Worm (Caenorhabditis elegans) whole organism, young adult: ENCODE results near the gene srx-119.

ENCODE experiments used
- C17E4.6 ChIP-seq: fragments of 200-800 bp; sonication (Bioruptor generic); IDR thresholded peaks from 2 replicates; pipeline ENCODE4 v1.3.6; 2022; ENCODE audit warnings: missing genetic modification reagents, missing genetic modification characterization, missing compliant biosample characterization
- F37B4.10 ChIP-seq: fragments of 200-800 bp; sonication (Bioruptor generic); IDR thresholded peaks from 2 replicates; pipeline ENCODE4 v1.3.6; 2022; ENCODE audit warnings: missing genetic modification characterization, missing compliant biosample characterization
- K12H6.12 ChIP-seq: fragments of 200-800 bp; sonication (Bioruptor generic); optimal IDR thresholded peaks from 2 replicates; lab custom pipeline; 2018; ENCODE audit warnings: mild to moderate bottlenecking, missing genetic modification characterization, missing compliant biosample characterization
- Y79H2A.3 ChIP-seq: fragments of 200-800 bp; sonication (Bioruptor generic); conservative IDR thresholded peaks from 2 replicates; pipeline ENCODE4 v1.3.6; 2022; ENCODE audit warnings: missing genetic modification reagents, missing genetic modification characterization, missing compliant biosample characterization
- Y95B8A.8 ChIP-seq: fragments of 200-800 bp; sonication (Bioruptor generic); IDR thresholded peaks from 2 replicates; pipeline ENCODE4 v1.3.6; 2022; ENCODE audit warnings: missing genetic modification reagents, missing genetic modification characterization, missing compliant biosample characterization
- aptf-2 ChIP-seq: fragments of 200-800 bp; sonication (Bioruptor generic); conservative IDR thresholded peaks from 2 replicates; pipeline ENCODE4 v1.3.6; 2022; ENCODE audit warnings: missing genetic modification reagents, missing genetic modification characterization, missing compliant biosample characterization
- atf-7 ChIP-seq: sonication (generic microtip); optimal IDR thresholded peaks from 2 replicates; lab custom pipeline; 2017; ENCODE audit warnings: mild to moderate bottlenecking, missing genetic modification characterization, missing compliant biosample characterization
- attf-6 ChIP-seq: fragments of 200-800 bp; sonication (Bioruptor generic); IDR thresholded peaks from 2 replicates; pipeline ENCODE4 v1.3.6; 2022; ENCODE audit warnings: missing genetic modification reagents, missing genetic modification characterization, missing compliant biosample characterization
- bed-2 ChIP-seq: fragments of 200-800 bp; sonication (Bioruptor generic); IDR thresholded peaks from 2 replicates; pipeline ENCODE4 v1.3.6; 2022; ENCODE audit warnings: missing genetic modification reagents, missing genetic modification characterization, missing compliant biosample characterization
- cebp-2 ChIP-seq: fragments of 200-800 bp; sonication (Bioruptor generic); IDR thresholded peaks from 2 replicates; pipeline ENCODE4 v1.3.6; 2022; ENCODE audit warnings: missing genetic modification characterization, missing compliant biosample characterization
- chd-7 ChIP-seq: sonication (generic microtip); optimal IDR thresholded peaks from 2 replicates; lab custom pipeline; 2016; ENCODE audit warnings: mild to moderate bottlenecking, missing genetic modification characterization, moderate library complexity, missing compliant biosample characterization
- dox-1 ChIP-seq: fragments of 200-800 bp; sonication (Bioruptor generic); IDR thresholded peaks from 2 replicates; pipeline ENCODE4 v1.3.6; 2022; ENCODE audit warnings: missing genetic modification reagents, missing genetic modification characterization, missing compliant biosample characterization
- efl-1 ChIP-seq: fragments of 150-350 bp; optimal IDR thresholded peaks from 2 replicates; lab custom pipeline; 2014; ENCODE audit warnings: missing biosample characterization, missing genetic modification reagents, missing genetic modification characterization
- hlh-26 ChIP-seq: fragments of 200-800 bp; sonication (Bioruptor generic); conservative IDR thresholded peaks from 2 replicates; pipeline ENCODE4 v1.3.6; 2022; ENCODE audit warnings: missing genetic modification reagents, missing genetic modification characterization, missing compliant biosample characterization
- lin-35 ChIP-seq, 3 experiments: fragments of 150-350 bp in 2 of 3; sonication (generic microtip) in 1 of 3; optimal IDR thresholded peaks; 2 replicates each; lab custom pipeline; 2014 to 2018; ENCODE audit warnings: missing biosample characterization in 3 of 3, missing genetic modification characterization in 3 of 3, missing genetic modification reagents in 3 of 3
- lin-40 ChIP-seq: sonication (generic microtip); optimal IDR thresholded peaks from 2 replicates; lab custom pipeline; 2016; ENCODE audit warnings: missing genetic modification characterization, mild to moderate bottlenecking, missing compliant biosample characterization, missing genotype, missing genetic modification reagents
- lin-54 ChIP-seq: fragments of 200-800 bp; sonication (Bioruptor generic); optimal IDR thresholded peaks from 2 replicates; lab custom pipeline; 2018; ENCODE audit warnings: mild to moderate bottlenecking, missing genetic modification characterization, missing compliant biosample characterization
- lir-1 ChIP-seq: fragments of 200-800 bp; sonication (Bioruptor generic); conservative IDR thresholded peaks from 2 replicates; pipeline ENCODE4 v1.3.6; 2022; ENCODE audit warnings: missing genetic modification reagents, missing genetic modification characterization, missing compliant biosample characterization
- madf-10 ChIP-seq: sonication (generic microtip); optimal IDR thresholded peaks from 2 replicates; lab custom pipeline; 2016; ENCODE audit warnings: mild to moderate bottlenecking, missing genetic modification characterization, missing compliant biosample characterization
- nhr-27 ChIP-seq: fragments of 200-800 bp; sonication (Bioruptor generic); optimal IDR thresholded peaks from 2 replicates; lab custom pipeline; 2018; ENCODE audit warnings: mild to moderate bottlenecking, missing genetic modification characterization, moderate library complexity, missing compliant biosample characterization
- nhr-80 ChIP-seq: sonication (generic microtip); optimal IDR thresholded peaks from 2 replicates; lab custom pipeline; 2016; ENCODE audit warnings: missing genetic modification characterization, missing compliant biosample characterization
- nhr-90 ChIP-seq: sonication (generic microtip); optimal IDR thresholded peaks from 2 replicates; lab custom pipeline; 2016; ENCODE audit warnings: missing genotype, mild to moderate bottlenecking, missing genetic modification characterization, missing compliant biosample characterization
- pha-4 ChIP-seq: fragments of 150-350 bp; sonication (generic microtip); optimal IDR thresholded peaks from 2 replicates; lab custom pipeline; 2014; ENCODE audit warnings: missing biosample characterization, missing genetic modification reagents, missing genetic modification characterization
- rcor-1 ChIP-seq: fragments of 200-800 bp; sonication (Bioruptor generic); IDR thresholded peaks from 2 replicates; pipeline ENCODE4 v1.3.6; 2022; ENCODE audit warnings: missing genetic modification reagents, missing genetic modification characterization, missing compliant biosample characterization
- sea-2 ChIP-seq: fragments of 200-800 bp; sonication (Bioruptor generic); IDR thresholded peaks from 2 replicates; pipeline ENCODE4 v1.3.6; 2022; ENCODE audit warnings: missing genetic modification characterization, missing compliant biosample characterization
- snpc-3.4 ChIP-seq: sonication (generic microtip); optimal IDR thresholded peaks from 2 replicates; lab custom pipeline; 2017; ENCODE audit warnings: missing genetic modification characterization, mild to moderate bottlenecking, missing compliant biosample characterization, antibody characterized with exemption, moderate library complexity, missing genotype, missing genetic modification reagents
- sptf-2 ChIP-seq: fragments of 200-800 bp; sonication (Bioruptor generic); optimal IDR thresholded peaks from 2 replicates; lab custom pipeline; 2018; ENCODE audit warnings: mild to moderate bottlenecking, missing genetic modification characterization, missing compliant biosample characterization
- ztf-18 ChIP-seq: sonication (generic microtip); optimal IDR thresholded peaks from 2 replicates; lab custom pipeline; 2016; ENCODE audit warnings: missing genotype, mild to moderate bottlenecking, missing genetic modification characterization, missing compliant biosample characterization
- ztf-25 ChIP-seq: fragments of 200-800 bp; sonication (Bioruptor generic); IDR thresholded peaks from 2 replicates; pipeline ENCODE4 v1.3.6; 2022; ENCODE audit warnings: missing genetic modification reagents, missing genetic modification characterization, missing compliant biosample characterization
- ztf-28 ChIP-seq: fragments of 200-800 bp; sonication (Bioruptor generic); IDR thresholded peaks from 2 replicates; pipeline ENCODE4 v1.3.6; 2022; ENCODE audit warnings: missing genetic modification reagents, missing genetic modification characterization, missing compliant biosample characterization

Gene srx-119

DNA sequence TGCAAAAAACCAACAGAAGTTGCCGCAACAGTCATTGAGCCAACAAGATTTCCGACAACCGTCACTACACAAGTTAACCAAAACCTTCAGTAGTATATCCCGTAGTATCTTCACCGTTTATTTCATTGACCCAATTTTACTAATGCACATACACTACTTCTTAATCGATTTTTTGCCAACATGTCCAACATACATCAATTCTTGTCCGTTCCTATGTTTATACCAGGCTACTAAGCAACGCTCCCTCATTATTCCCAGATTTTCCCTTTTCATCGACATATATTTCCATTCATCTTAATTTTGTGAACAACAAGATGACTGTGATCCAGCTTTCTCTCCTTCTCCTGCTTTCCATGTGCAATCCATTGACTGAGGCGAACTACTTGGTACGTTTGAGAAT is 37.8 kb downstream of the srx-119 start, which contains the start of gene F49C5.7:
Gene F49C5.7 (plus strand): TSS at position 301 of the 400 bp plus-strand sequence.
- no peak for TF ChIP-seq pha-4 (tag; lab: Kevin White, UChicago)
- TF ChIP-seq Y79H2A.3 (GFP tag; lab: Robert Waterston, UW): no peak
- TF ChIP-seq ztf-28 (GFP tag; lab: Robert Waterston, UW): no peak

ce11 chrII:12570523-12570922 is 42.5 kb downstream of the srx-119 start, which contains the start of gene Y38E10A.1:
Y38E10A.1 (minus strand) TSS chrII:12570623.
- TF ChIP-seq efl-1 (GFP tag; lab: Kevin White, UChicago): no peak
- no peak for TF ChIP-seq K12H6.12 (tag; lab: Kevin White, UChicago)
- TF ChIP-seq rcor-1 (GFP tag; lab: Robert Waterston, UW): no peak
- TF ChIP-seq sptf-2: no peak
- TF ChIP-seq sea-2 (GFP tag; lab: Robert Waterston, UW): no peak
- TF ChIP-seq madf-10: no peak
- TF ChIP-seq ztf-18: no peak
- TF ChIP-seq, all 124 proteins: peak for 0

DNA sequence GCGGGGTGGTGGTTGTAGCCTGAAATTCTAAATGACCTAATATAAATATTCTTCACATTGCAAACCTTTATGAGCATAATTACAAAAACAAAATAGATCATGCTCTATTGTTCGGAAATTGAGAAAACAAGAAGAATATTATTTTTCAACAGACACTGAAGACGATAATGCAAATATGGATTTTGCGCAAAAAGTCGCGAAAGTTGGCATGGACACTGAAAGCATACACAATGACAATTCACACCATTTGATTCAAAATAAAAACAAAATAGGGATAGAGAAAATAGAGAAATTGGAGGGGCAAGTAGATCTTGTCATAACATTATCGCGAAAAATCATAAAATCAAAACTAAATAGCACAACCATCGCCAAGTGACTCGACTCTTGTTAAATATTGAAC is 44.7 kb downstream of the srx-119 start, which contains the start of gene Y38E10A.35:
Gene Y38E10A.35 (minus strand): TSS at position 101 of the 400 bp plus-strand sequence.
- no peak for TF ChIP-seq lin-54 (GFP tag; lab: Kevin White, UChicago)
- no peak for TF ChIP-seq nhr-27 (tag; lab: Kevin White, UChicago)
- TF ChIP-seq lin-35 (GFP tag; optimal IDR thresholded peaks at IDR 0.05; lab: Kevin White, UChicago): no peak
- no peak for TF ChIP-seq aptf-2 (GFP tag; lab: Robert Waterston, UW)
- TF ChIP-seq cebp-2 (GFP tag; lab: Robert Waterston, UW): no peak

DNA sequence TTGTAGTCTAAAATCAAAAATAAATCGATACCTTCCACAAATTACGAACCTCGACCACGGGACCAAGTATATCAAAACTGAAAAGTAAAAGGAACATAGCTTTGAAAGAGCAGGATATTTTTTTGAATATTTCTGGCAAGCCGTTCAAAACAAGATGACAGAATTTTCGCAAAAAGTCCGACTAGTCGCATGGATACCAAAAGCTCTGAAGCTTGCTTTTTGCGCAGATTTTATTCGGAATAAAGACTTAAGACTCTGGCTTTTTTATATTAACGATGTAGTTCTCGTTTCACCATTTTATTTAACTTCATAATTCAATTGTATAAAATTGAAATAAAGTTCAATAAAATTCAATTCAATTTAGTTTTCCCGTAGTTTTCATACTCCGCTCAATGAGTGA is 45.5 kb downstream of the srx-119 start, which contains the start of gene Y38E10A.2:
Gene Y38E10A.2 (minus strand): TSS at position 101 of the 400 bp plus-strand sequence.
- TF ChIP-seq nhr-90 (tag; lab: Kevin White, UChicago) (no peak), C17E4.6 (GFP tag; lab: Robert Waterston, UW) (no peak), Y95B8A.8 (GFP tag; lab: Robert Waterston, UW) (no peak), lir-1 (GFP tag; lab: Robert Waterston, UW) (no peak)

- TF ChIP-seq cebp-2 (GFP tag; lab: Robert Waterston, UW): no peak
- no peak for TF ChIP-seq nhr-80 (tag; lab: Kevin White, UChicago)
- TF ChIP-seq bed-2 (GFP tag; lab: Robert Waterston, UW): no peak
- TF ChIP-seq snpc-3.4 (tag; lab: Kevin White, UChicago): no peak
- no peak for TF ChIP-seq nhr-27 (tag; lab: Kevin White, UChicago)
- TF ChIP-seq lin-40: no peak
- TF ChIP-seq efl-1 (GFP tag; lab: Kevin White, UChicago): no peak
- TF ChIP-seq F37B4.10 (GFP tag; lab: Robert Waterston, UW): no peak
- TF ChIP-seq chd-7: no peak
- no peak for TF ChIP-seq ztf-25
- TF ChIP-seq hlh-26: no peak
- no peak for TF ChIP-seq atf-7 (tag; lab: Kevin White, UChicago)
Measured at ce11 chrII:12574668-12575067, 46.6 kb downstream of the srx-119 start, which contains the start of gene Y38E10A.3. Y38E10A.3 (minus strand) TSS chrII:12574768.

DNA sequence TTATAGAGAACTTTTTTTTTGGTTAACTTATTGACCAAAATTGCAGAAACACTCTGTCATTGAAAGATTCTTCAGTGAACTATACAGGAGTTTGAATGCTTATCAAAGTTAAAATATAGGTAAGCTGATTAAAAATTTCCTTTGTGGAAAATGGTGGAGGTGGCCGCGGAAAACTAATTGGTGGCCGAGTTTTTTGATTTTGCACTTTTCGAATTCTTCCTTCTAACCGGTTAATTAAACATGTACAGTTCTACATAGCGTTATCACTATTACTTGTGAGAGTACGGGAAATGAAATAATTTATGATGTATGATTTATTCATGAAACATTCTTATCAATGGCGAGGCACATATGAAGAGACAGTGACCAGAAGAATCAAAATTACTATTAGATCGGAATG is 49.7 kb downstream of the srx-119 start, which contains the start of gene clec-8:
Gene clec-8 (minus strand): TSS at position 308 of the 400 bp plus-strand sequence.
- peak; percentile 85 for TF ChIP-seq nhr-80 (tag; lab: Kevin White, UChicago)
- TF ChIP-seq dox-1 (GFP tag; lab: Robert Waterston, UW): 0 out of 2 replicates have a peak, but pooled peaks have one; percentile 12
- no peak for TF ChIP-seq attf-6 (GFP tag; lab: Robert Waterston, UW)
- TF ChIP-seq, all 124 proteins: peak for 2
